Worm (Caenorhabditis elegans) whole organism, L1 larva: ENCODE data around the gene pnp-1.

ENCODE experiments used
- fkh-4 ChIP-seq: sonication (generic microtip); optimal IDR thresholded peaks from 2 replicates; lab custom pipeline; 2016; ENCODE audit warnings: missing compliant biosample characterization, missing genetic modification characterization, borderline replicate concordance
- fos-1 ChIP-seq: fragments of 150-350 bp; optimal IDR thresholded peaks from 2 replicates; lab custom pipeline; 2014; ENCODE audit warnings: missing biosample characterization, missing genetic modification characterization
- lsy-2 ChIP-seq, 2 experiments: fragments of 150-350 bp; optimal IDR thresholded peaks; 2 replicates each; lab custom pipeline; 2014; ENCODE audit warnings: missing biosample characterization in 2 of 2, missing genetic modification characterization in 2 of 2
- nhr-84 ChIP-seq: sonication (generic microtip); optimal IDR thresholded peaks from 2 replicates; lab custom pipeline; 2017; ENCODE audit warnings: missing biosample characterization, missing genetic modification characterization
- nhr-85 ChIP-seq: sonication (generic microtip); peaks from one replicate; lab custom pipeline; 2016; ENCODE audit warnings: missing genetic modification characterization, inconsistent platforms, missing compliant biosample characterization
- zag-1 ChIP-seq: fragments of 150-350 bp; optimal IDR thresholded peaks from 2 replicates; lab custom pipeline; 2014; ENCODE audit warnings: missing biosample characterization, missing genetic modification characterization

ce11 chrIV:307205-307604 lies 9.1 kb upstream of the pnp-1 start, which contains the start of gene swt-1:
- TF ChIP-seq fos-1 (tag; lab: Kevin White, UChicago) (no peak), zag-1 (tag; lab: Kevin White, UChicago) (no peak), nhr-84 (tag; lab: Kevin White, UChicago) (no peak), nhr-85 (no peak), fkh-4 (tag; lab: Kevin White, UChicago) (no peak), lsy-2 (tag; optimal IDR thresholded peaks at IDR 0.05; lab: Kevin White, UChicago) (no peak)
